Fruit fly (Drosophila melanogaster): ENCODE data around the gene beta4GalNAcTB.

Gene beta4GalNAcTB

DNA sequence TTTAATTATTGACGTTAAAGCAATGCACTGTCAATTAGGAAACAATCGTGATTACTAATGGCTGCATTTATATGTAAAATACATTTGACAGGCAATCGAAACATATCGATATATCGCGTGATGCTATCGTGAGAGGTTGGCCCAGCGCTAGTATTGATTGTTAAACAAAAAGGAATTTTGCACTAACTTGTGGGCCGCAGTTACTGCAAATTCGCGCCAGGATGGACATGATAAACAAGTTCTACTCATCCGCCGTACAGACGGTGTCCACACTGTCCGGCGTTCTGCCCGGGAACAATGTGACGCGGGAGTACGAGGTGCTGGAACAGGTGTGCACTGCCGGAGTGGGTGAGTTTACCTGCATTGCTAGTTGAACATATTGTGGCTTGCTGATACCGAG lies 6.7 kb downstream of the beta4GalNAcTB start, which contains the start of the genes eIF4E6 and CG1951:
Gene eIF4E6 (minus strand): TSS at position 53 of the 400 bp plus-strand sequence.
Gene CG1951 (plus strand): TSS at position 115 of the 400 bp plus-strand sequence.
- TF ChIP-seq CG17801 (GFP tag; optimal IDR thresholded peaks at IDR 0.05; ENCODE audit: partially characterized antibody) = peak; percentile 32

DNA sequence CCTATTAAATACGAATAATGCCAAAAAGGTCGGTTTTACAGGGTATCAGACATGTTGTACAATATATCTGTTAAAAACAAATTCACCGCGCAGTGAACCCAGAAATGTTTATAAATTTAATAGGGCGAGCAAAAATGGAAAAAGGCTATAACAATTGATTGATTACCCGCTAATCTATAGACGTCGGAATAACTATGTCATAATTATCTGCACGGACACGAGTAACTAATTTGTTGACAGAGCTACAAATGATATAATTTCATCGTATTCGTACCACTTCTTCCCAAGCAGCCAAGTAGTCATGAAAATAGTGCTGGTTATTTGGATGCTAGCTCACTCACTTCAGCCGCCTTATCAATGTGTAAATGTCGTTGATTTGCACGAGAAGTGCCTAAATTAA lies 9.1 kb downstream of the beta4GalNAcTB start, which contains the start of gene CG14518:
Gene CG14518 (plus strand): TSS at position 301 of the 400 bp plus-strand sequence.
- no peak for TF ChIP-seq CG17801 (GFP tag; optimal IDR thresholded peaks at IDR 0.05; ENCODE audit: partially characterized antibody)

dm6 chr3R:29020366-29020765 lies 13.4 kb downstream of the beta4GalNAcTB start, which contains the start of gene wat:
Gene wat, minus strand, starts transcription at chr3R:29020406.
- TF ChIP-seq CG17801 (GFP tag; optimal IDR thresholded peaks at IDR 0.05; ENCODE audit: partially characterized antibody) = no peak

dm6 chr3R:29011144-29011543 lies 22.7 kb downstream of the beta4GalNAcTB start:
- no peak for TF ChIP-seq CG17801 (GFP tag; optimal IDR thresholded peaks at IDR 0.05; ENCODE audit: partially characterized antibody)

DNA sequence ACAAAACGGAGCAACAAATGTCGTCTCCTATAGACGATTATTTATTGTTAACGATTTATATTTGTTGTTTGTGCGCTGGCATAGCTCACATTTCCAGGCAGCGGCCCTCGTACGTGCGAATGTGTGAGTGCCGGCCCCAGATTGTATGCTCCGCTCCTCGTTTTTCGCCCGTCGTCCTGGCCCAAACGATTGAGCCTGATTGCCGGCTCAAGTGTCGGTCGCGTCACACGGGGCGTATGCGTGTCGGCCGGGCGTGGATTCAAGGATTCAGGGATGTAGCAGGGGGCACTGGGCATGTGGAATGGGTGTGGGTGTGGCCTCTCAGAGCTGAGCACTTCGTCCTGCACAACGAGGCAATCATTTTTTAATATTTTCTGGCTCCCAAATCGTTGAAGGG lies 28.2 kb downstream of the beta4GalNAcTB start:
- no peak for TF ChIP-seq CG17801 (GFP tag; optimal IDR thresholded peaks at IDR 0.05; ENCODE audit: partially characterized antibody)

- TF ChIP-seq CG17801 (GFP tag; optimal IDR thresholded peaks at IDR 0.05; ENCODE audit: partially characterized antibody) = peak; percentile 3
These were observed 28.8 kb downstream of the beta4GalNAcTB start for dm6 chr3R:29004884-29005621.

DNA sequence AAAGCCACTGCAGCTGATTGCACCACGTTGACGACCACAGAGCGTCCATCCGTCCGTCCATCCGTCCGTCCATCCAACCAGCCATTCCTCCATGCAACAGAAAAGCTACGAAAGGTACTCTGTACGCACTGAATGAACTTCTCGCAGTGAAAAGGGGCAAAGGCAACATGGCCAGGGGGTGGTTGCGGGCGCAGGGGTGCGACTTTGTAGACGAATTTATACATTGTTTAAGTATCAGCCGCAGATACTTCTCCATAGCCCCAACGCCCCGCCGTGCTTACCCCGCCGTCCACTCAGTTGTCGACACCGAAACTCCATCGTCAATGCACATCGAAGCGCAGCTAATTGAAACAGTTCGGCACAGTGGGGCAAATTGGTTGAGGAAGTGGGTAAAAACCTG lies 33.8 kb downstream of the beta4GalNAcTB start:
- no peak for TF ChIP-seq CG17801 (GFP tag; optimal IDR thresholded peaks at IDR 0.05; ENCODE audit: partially characterized antibody)

DNA sequence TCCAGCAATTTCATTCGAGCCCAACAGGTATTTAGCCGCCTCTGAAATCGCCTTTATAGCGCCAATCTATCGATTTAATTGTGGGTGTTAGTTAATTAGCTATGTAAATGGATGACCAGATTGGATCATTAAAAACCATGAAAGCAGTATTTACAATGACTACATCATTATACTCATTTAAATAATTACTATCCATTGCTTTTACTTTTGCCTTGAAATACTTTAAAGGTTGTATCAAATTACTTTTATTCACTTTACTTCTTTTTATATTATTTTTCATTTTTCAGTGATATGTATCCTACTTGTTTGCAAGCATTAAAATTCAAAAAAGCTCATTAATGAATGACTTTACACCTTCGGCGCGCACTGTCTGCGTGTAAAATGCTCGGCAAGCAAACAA lies 34.8 kb downstream of the beta4GalNAcTB start:
- no peak for TF ChIP-seq CG17801 (GFP tag; optimal IDR thresholded peaks at IDR 0.05; ENCODE audit: partially characterized antibody)

- no peak for TF ChIP-seq CG17801 (GFP tag; optimal IDR thresholded peaks at IDR 0.05; ENCODE audit: partially characterized antibody)
These were observed 43.1 kb downstream of the beta4GalNAcTB start for dm6 chr3R:28990695-28991094.

DNA sequence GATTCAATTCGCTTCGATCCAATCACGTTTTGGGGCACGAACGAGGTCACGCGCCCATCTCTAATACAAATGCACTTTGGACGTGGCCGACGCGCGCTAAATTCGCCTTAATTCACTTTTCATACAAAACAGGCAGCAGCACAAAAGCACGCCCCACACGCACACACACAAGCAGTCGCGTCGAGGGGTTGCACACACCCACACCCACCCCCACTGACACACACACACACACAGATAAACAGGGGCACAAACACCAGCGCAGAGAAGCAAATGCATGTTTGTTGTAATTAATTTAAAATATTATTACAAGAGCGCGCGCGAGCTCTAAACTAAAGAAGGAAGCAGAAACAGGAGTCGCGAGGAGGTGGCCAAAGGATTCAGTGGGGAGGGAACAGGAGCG lies 44.4 kb downstream of the beta4GalNAcTB start:
- TF ChIP-seq CG17801 (GFP tag; optimal IDR thresholded peaks at IDR 0.05; ENCODE audit: partially characterized antibody) = no peak

- no peak for TF ChIP-seq CG17801 (GFP tag; optimal IDR thresholded peaks at IDR 0.05; ENCODE audit: partially characterized antibody)
These were observed 46.0 kb downstream of the beta4GalNAcTB start for dm6 chr3R:28987596-28988378.

dm6 chr3R:28985887-28986286 lies 47.9 kb downstream of the beta4GalNAcTB start:
- no peak for TF ChIP-seq CG17801 (GFP tag; optimal IDR thresholded peaks at IDR 0.05; ENCODE audit: partially characterized antibody)
